Fruit fly (Drosophila melanogaster) whole organism, pupa: ENCODE measurements around the gene GCS1.

Experiments used
- CG10348 ChIP-seq: fragments of 200-800 bp; sonication (Bioruptor generic); IDR thresholded peaks from 2 replicates; pipeline ENCODE4 v1.3.6; 2022; ENCODE audit warnings: missing biosample characterization, missing genetic modification characterization
- CG12605 ChIP-seq: fragments of 200-800 bp; sonication (Bioruptor generic); IDR thresholded peaks from 2 replicates; pipeline ENCODE4 v1.3.6; 2022; ENCODE audit warnings: missing biosample characterization, missing genetic modification characterization
- CG13204 ChIP-seq: fragments of 200-800 bp; sonication (Bioruptor generic); optimal IDR thresholded peaks from 2 replicates; lab custom pipeline; 2018; ENCODE audit warnings: missing biosample characterization, mild to moderate bottlenecking, missing genetic modification characterization, moderate library complexity
- CG14655 ChIP-seq: fragments of 200-800 bp; sonication (Bioruptor generic); optimal IDR thresholded peaks from 3 replicates; lab custom pipeline; 2017; ENCODE audit warnings: mild to moderate bottlenecking, missing biosample characterization, missing genetic modification reagents, missing genetic modification characterization
- CG15710 ChIP-seq: fragments of 200-800 bp; sonication (Bioruptor generic); optimal IDR thresholded peaks from 2 replicates; lab custom pipeline; 2018; ENCODE audit warnings: missing biosample characterization, mild to moderate bottlenecking, missing genetic modification characterization, moderate library complexity
- CG17806 ChIP-seq: fragments of 200-800 bp; sonication (Bioruptor generic); optimal IDR thresholded peaks from 2 replicates; lab custom pipeline; 2018; ENCODE audit warnings: missing biosample characterization, mild to moderate bottlenecking, missing genetic modification characterization, moderate library complexity
- CG32121 ChIP-seq: fragments of 200-800 bp; sonication (Bioruptor generic); IDR thresholded peaks from 2 replicates; pipeline ENCODE4 v1.3.6; 2022; ENCODE audit warnings: missing biosample characterization, missing genetic modification characterization
- CG34367 ChIP-seq: fragments of 200-800 bp; sonication (Bioruptor generic); optimal IDR thresholded peaks from 2 replicates; lab custom pipeline; 2018; ENCODE audit warnings: missing biosample characterization, mild to moderate bottlenecking, missing genetic modification characterization
- CG4496 ChIP-seq: fragments of 200-800 bp; sonication (Bioruptor generic); IDR thresholded peaks from 3 replicates; pipeline ENCODE4 v1.3.6; 2022; ENCODE audit warnings: missing biosample characterization, missing genetic modification characterization
- CG8159 ChIP-seq: fragments of 200-800 bp; sonication (Bioruptor generic); optimal IDR thresholded peaks from 3 replicates; lab custom pipeline; 2018; ENCODE audit warnings: missing biosample characterization, mild to moderate bottlenecking, missing genetic modification characterization, moderate library complexity
- CG8301 ChIP-seq: fragments of 200-800 bp; sonication (Bioruptor generic); optimal IDR thresholded peaks from 2 replicates; lab custom pipeline; 2018; ENCODE audit warnings: missing biosample characterization, mild to moderate bottlenecking, missing genetic modification characterization
- CG9948 ChIP-seq: fragments of 200-800 bp; sonication (Bioruptor generic); optimal IDR thresholded peaks from 2 replicates; lab custom pipeline; 2018; ENCODE audit warnings: missing biosample characterization, mild to moderate bottlenecking, missing genetic modification characterization, moderate library complexity
- D1 ChIP-seq: fragments of 200-800 bp; sonication (Bioruptor generic); optimal IDR thresholded peaks from 2 replicates; lab custom pipeline; 2018; ENCODE audit warnings: missing biosample characterization, mild to moderate bottlenecking, missing genetic modification characterization, moderate library complexity
- EcR ChIP-seq: fragments of 200-800 bp; sonication (Bioruptor generic); optimal IDR thresholded peaks from 3 replicates; lab custom pipeline; 2019; ENCODE audit warnings: missing biosample characterization, missing genetic modification characterization, mild to moderate bottlenecking, moderate library complexity, missing genetic modification reagents
- Ets98B ChIP-seq: fragments of 200-800 bp; sonication (Bioruptor generic); IDR thresholded peaks from 2 replicates; pipeline ENCODE4 v1.3.6; 2022; ENCODE audit warnings: missing biosample characterization, missing genetic modification characterization
- Pif1A ChIP-seq: fragments of 200-800 bp; sonication (Bioruptor generic); optimal IDR thresholded peaks from 3 replicates; lab custom pipeline; 2016; ENCODE audit warnings: missing biosample characterization, missing genetic modification characterization
- Pif1B ChIP-seq: fragments of 200-800 bp; sonication (Bioruptor generic); optimal IDR thresholded peaks from 3 replicates; lab custom pipeline; 2016; ENCODE audit warnings: missing biosample characterization, missing genetic modification characterization
- Snoo ChIP-seq: fragments of 200-800 bp; sonication (Bioruptor generic); optimal IDR thresholded peaks from 3 replicates; lab custom pipeline; 2017; ENCODE audit warnings: missing biosample characterization, mild to moderate bottlenecking, missing genetic modification characterization, inconsistent platforms
- fd96Ca ChIP-seq: fragments of 200-800 bp; sonication (Bioruptor generic); IDR thresholded peaks from 3 replicates; pipeline ENCODE4 v1.3.6; 2022; ENCODE audit warnings: missing biosample characterization, missing genetic modification characterization
- gl ChIP-seq: fragments of 200-800 bp; sonication (Bioruptor generic); optimal IDR thresholded peaks from 2 replicates; lab custom pipeline; 2018; ENCODE audit warnings: missing biosample characterization, mild to moderate bottlenecking, missing genetic modification characterization
- rn ChIP-seq: fragments of 200-800 bp; sonication (Bioruptor generic); IDR thresholded peaks from 2 replicates; pipeline ENCODE4 v1.3.6; 2022; ENCODE audit warnings: missing biosample characterization, missing genetic modification characterization

GCS1 gene

dm6 chrX:11374320-11374719 lies 26.5 kb upstream of the GCS1 start:
- no peak for TF ChIP-seq CG34367 (tag; lab: Kevin White, UChicago)
- no peak for TF ChIP-seq CG32121 (GFP tag; lab: Robert Waterston, UW)
- no peak for TF ChIP-seq CG8301 (tag; lab: Kevin White, UChicago)
- TF ChIP-seq CG12605 (GFP tag; lab: Robert Waterston, UW), result no peak
- TF ChIP-seq D1 (tag; lab: Kevin White, UChicago), result no peak
- no peak for TF ChIP-seq CG14655 (GFP tag; lab: Kevin White, UChicago)
- no peak for TF ChIP-seq CG9948 (tag; lab: Kevin White, UChicago)
- no peak for TF ChIP-seq CG13204 (GFP tag; lab: Kevin White, UChicago)
- no peak for TF ChIP-seq CG4496 (GFP tag; lab: Robert Waterston, UW)
- no peak for TF ChIP-seq rn (GFP tag; lab: Robert Waterston, UW)
- no peak for TF ChIP-seq gl (tag; lab: Kevin White, UChicago)
- no peak for TF ChIP-seq Pif1A
- TF ChIP-seq fd96Ca (GFP tag; lab: Robert Waterston, UW), result no peak

dm6 chrX:11372764-11373712 lies 25.2 kb upstream of the GCS1 start:
- TF ChIP-seq CG34367 (tag; lab: Kevin White, UChicago), result no peak
- TF ChIP-seq Ets98B (GFP tag; lab: Robert Waterston, UW), result peak; percentile 7
- no peak for TF ChIP-seq rn (GFP tag; lab: Robert Waterston, UW)
- TF ChIP-seq CG32121 (GFP tag; lab: Robert Waterston, UW), result peak; percentile 41; the same call in 1 of the 2 replicates
- TF ChIP-seq fd96Ca (GFP tag; lab: Robert Waterston, UW), result 0 out of 3 replicates have a peak, but pooled peaks have one; percentile 17
- TF ChIP-seq CG12605 (GFP tag; lab: Robert Waterston, UW), result 0 out of 2 replicates have a peak, but pooled peaks have one; percentile 13
- peak; percentile 39; the same call in 1 of the 3 replicates for TF ChIP-seq CG4496 (GFP tag; lab: Robert Waterston, UW)
- TF ChIP-seq Pif1A, result no peak

- TF ChIP-seq CG34367 (tag; lab: Kevin White, UChicago), result no peak
- no peak for TF ChIP-seq Pif1A
- TF ChIP-seq CG17806 (tag; lab: Kevin White, UChicago), result no peak
- no peak for TF ChIP-seq CG32121 (GFP tag; lab: Robert Waterston, UW)
- TF ChIP-seq gl (tag; lab: Kevin White, UChicago), result no peak
- TF ChIP-seq CG14655 (GFP tag; lab: Kevin White, UChicago), result no peak
- TF ChIP-seq EcR (GFP tag; lab: Kevin White, UChicago), result no peak
- TF ChIP-seq rn (GFP tag; lab: Robert Waterston, UW), result no peak
- no peak for TF ChIP-seq CG10348
- TF ChIP-seq CG13204 (GFP tag; lab: Kevin White, UChicago), result no peak
- TF ChIP-seq Snoo (tag; lab: Kevin White, UChicago), result no peak
Observed at dm6 chrX:11371613-11372012, 23.8 kb upstream of the GCS1 start.

- TF ChIP-seq fd96Ca (GFP tag; lab: Robert Waterston, UW) (peak; percentile 51; the same call in 1 of the 3 replicates), EcR (GFP tag; lab: Kevin White, UChicago) (no peak), CG34367 (tag; lab: Kevin White, UChicago) (no peak), Snoo (tag; lab: Kevin White, UChicago) (peak; percentile 33), CG4496 (GFP tag; lab: Robert Waterston, UW) (peak; percentile 78), CG15710 (tag; lab: Kevin White, UChicago) (peak; percentile 26), CG10348 (no peak), CG32121 (GFP tag; lab: Robert Waterston, UW) (peak; percentile 46; the same call in 1 of the 2 replicates), CG12605 (GFP tag; lab: Robert Waterston, UW) (peak; percentile 53; the same call in 1 of the 2 replicates), CG14655 (GFP tag; lab: Kevin White, UChicago) (no peak), CG8159 (tag; lab: Kevin White, UChicago) (peak; percentile 0), Ets98B (GFP tag; lab: Robert Waterston, UW) (peak; percentile 59)
- TF ChIP-seq, all 21 proteins: peak for 8
Observed at dm6 chrX:11370792-11371191, 23.0 kb upstream of the GCS1 start.

- TF ChIP-seq D1 (tag; lab: Kevin White, UChicago), result no peak
- TF ChIP-seq CG14655 (GFP tag; lab: Kevin White, UChicago), result no peak
- no peak for TF ChIP-seq Pif1A
- TF ChIP-seq Snoo (tag; lab: Kevin White, UChicago), result no peak
- no peak for TF ChIP-seq gl (tag; lab: Kevin White, UChicago)
- no peak for TF ChIP-seq Pif1B (GFP tag; lab: Kevin White, UChicago)
- no peak for TF ChIP-seq CG8301 (tag; lab: Kevin White, UChicago)
- no peak for TF ChIP-seq CG32121 (GFP tag; lab: Robert Waterston, UW)
Observed at dm6 chrX:11369374-11369773, 21.6 kb upstream of the GCS1 start, which contains the start of gene dlg1. dlg1 (plus strand) TSS chrX:11369665.
